Worm (Caenorhabditis elegans): ENCODE measurements around the gene R08C7.4.

Gene R08C7.4

DNA sequence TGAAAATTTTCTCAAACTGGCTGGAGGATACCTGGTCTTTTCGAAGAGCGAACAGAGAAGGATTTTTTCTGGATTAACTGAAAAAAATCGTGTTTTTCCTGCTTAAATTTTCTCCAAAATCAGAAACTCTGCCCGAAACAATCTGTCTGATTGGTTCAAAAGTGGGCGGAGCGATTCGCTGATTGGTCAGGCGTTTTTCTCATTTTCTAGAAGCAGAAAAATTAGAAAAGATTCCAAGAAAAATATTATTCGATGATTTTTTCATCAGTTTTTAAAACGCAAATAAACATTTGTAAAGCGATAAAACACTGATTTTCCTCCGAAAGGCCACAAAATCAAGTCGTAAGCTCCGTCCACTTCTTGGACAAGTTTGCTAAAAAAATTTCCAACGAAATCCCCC is 35.9 kb upstream of the R08C7.4 start:
- TF ChIP-seq cog-1 (tag; optimal IDR thresholded peaks at IDR 0.05) (no peak), tab-1 (GFP tag; IDR thresholded peaks at IDR 0.05) (no peak), ztf-23 (GFP tag; IDR thresholded peaks at IDR 0.05) (no peak), ztf-29 (GFP tag; IDR thresholded peaks at IDR 0.05) (no peak), T22C8.4 (GFP tag; IDR thresholded peaks at IDR 0.05) (no peak), klf-2 (GFP tag; conservative IDR thresholded peaks at IDR 0.05) (no peak), flt-1 (GFP tag; IDR thresholded peaks at IDR 0.05) (no peak), ref-1 (GFP tag; conservative IDR thresholded peaks at IDR 0.05) (no peak), med-1 (GFP tag; optimal IDR thresholded peaks at IDR 0.05; ENCODE audit: insufficient read depth) (no peak)

DNA sequence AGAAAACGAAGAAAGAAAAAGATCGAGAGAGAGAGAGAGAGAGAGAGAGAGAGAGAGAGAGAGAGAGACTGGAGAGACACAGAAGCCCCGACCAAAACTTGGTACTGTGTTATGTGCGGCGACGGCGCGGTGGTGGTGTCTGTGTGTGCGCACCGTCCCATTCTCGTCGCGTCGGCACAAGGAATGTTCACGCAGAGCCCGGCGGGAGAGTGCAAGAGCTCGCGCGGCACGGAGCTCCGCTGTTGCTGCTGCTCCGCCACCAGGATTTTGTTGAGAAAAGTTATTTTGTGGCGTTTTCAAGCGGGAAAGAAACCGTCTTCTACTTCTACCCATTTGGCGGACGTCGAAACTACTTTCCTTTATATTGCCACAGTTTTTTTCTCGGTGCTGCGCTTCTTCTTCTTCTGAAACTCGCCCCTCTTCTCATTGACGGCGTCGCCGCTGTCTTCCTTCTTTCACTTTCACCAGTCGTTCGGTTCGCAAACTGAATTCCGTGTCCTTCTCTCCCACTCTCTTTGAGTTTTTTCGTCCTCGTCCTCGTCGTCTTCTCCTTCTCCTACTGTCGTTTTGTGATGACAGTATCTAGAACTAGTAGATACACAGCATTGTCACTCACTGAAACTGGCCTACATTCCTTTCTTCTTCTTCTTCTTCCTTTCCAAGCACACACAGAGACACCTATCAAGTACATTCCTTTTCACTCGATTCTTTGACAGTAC is 35.3 kb upstream of the R08C7.4 start:
- TF ChIP-seq flt-1 (GFP tag; IDR thresholded peaks at IDR 0.05) = 0 out of 2 replicates have a peak, but pooled peaks have one; percentile 13
- no peak for TF ChIP-seq ztf-29 (GFP tag; IDR thresholded peaks at IDR 0.05)
- 0 out of 2 replicates have a peak, but pooled peaks have one; percentile 58 for TF ChIP-seq tab-1 (GFP tag; IDR thresholded peaks at IDR 0.05)
- TF ChIP-seq ztf-23 (GFP tag; IDR thresholded peaks at IDR 0.05) = 0 out of 2 replicates have a peak, but pooled peaks have one; percentile 21

DNA sequence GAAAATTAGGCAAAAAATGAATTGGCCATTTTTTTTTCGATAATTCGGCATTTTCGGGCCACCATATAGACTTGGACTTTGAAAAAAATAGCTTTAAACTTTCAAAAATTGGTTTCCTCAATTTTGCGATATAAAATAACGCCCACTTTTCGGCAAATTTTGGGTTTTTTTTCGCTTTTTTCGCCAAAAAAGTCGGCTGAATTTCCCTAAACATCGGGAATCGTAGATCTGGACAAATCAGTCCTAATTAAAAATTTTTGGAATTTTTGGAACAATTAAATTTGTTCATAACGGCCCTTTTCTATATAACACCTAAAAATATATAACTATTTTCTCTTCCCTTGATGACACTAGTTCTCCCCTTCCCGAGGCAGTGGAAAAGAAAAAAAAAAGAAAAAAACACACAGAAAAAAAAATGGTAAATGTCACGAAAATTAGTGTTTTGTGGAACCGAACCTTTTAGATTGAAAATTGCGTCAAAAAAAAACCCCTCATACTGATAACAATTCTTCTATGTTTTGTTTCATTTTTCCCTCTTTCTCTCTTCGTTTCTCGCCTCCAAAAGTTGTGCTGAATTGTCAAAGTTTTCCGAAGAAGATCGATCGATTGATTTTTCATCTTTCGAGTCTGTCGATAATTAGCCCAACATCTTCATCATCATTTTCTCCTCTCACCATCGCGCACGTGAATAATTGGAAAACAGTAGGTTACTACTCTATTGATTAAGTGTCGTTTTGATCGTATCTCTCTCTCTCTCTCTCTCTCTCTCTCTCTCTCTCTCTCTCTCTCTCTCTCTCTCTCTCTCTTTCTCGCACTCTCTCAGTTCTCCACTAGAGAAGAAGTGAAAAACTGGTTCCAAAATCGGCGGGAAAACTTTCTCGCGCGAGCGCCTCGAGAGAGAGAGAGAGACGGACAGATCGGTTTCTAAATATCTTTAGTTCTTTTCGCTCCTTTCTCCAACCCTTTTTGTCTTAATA is 34.2 kb upstream of the R08C7.4 start, which contains the start of gene Y24D9A.6:
Gene Y24D9A.6 (minus strand): TSS at position 51 of the 977 bp plus-strand sequence.
- TF ChIP-seq tab-1 (GFP tag; IDR thresholded peaks at IDR 0.05) (no peak), klf-2 (GFP tag; conservative IDR thresholded peaks at IDR 0.05) (no peak), flt-1 (GFP tag; IDR thresholded peaks at IDR 0.05) (no peak), ztf-23 (GFP tag; IDR thresholded peaks at IDR 0.05) (no peak), T22C8.4 (GFP tag; IDR thresholded peaks at IDR 0.05) (peak; percentile 51; the same call in 1 of the 2 replicates)

DNA sequence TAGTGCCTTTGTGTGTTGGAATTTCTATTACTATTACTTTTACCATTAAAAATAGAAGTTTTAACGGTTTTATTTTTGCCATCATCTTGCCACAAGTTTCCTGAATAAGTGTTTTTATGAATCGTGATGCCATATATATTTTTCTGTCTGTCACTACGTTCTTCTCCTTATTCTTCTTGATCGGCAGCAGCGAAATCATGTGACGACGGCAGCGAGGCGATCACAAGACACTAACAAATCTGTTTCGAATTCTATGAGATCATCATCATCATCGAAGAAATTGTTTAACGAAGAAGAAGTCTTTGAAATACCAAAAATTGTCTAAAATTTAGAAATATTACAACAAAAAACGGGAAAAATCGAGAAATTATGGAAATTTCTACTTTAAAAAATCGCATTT is 32.4 kb upstream of the R08C7.4 start:
- TF ChIP-seq klf-2 (GFP tag; conservative IDR thresholded peaks at IDR 0.05) (no peak), flt-1 (GFP tag; IDR thresholded peaks at IDR 0.05) (no peak), med-1 (GFP tag; optimal IDR thresholded peaks at IDR 0.05; ENCODE audit: insufficient read depth) (no peak), ztf-23 (GFP tag; IDR thresholded peaks at IDR 0.05) (no peak), ref-1 (GFP tag; conservative IDR thresholded peaks at IDR 0.05) (no peak)

DNA sequence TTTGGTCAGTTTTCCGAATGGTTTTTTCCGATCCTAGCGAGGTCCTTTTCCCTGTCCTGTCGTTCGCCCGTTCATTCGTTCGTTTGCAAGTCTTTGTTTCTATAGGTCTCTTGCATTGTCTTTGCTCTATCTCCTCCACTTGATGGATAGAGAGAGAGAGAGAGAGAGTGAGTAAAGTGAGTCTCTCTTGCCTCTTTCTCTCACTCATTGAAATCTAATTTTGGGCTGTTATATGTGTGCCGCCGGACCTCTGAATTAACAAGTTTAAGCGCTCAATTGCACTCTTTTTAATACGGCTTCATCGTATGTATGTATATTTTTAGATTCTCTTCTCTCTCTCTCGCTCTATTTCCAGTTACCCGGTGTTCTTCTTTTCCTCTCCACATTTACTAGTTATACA is 31.0 kb upstream of the R08C7.4 start:
- no peak for TF ChIP-seq klf-2 (GFP tag; conservative IDR thresholded peaks at IDR 0.05)
- no peak for TF ChIP-seq ref-1 (GFP tag; conservative IDR thresholded peaks at IDR 0.05)
- TF ChIP-seq tab-1 (GFP tag; IDR thresholded peaks at IDR 0.05) = no peak
- TF ChIP-seq flt-1 (GFP tag; IDR thresholded peaks at IDR 0.05) = no peak
- TF ChIP-seq med-1 (GFP tag; optimal IDR thresholded peaks at IDR 0.05; ENCODE audit: insufficient read depth) = no peak
- no peak for TF ChIP-seq ztf-29 (GFP tag; IDR thresholded peaks at IDR 0.05)
- no peak for TF ChIP-seq cog-1 (tag; optimal IDR thresholded peaks at IDR 0.05)
- no peak for TF ChIP-seq T22C8.4 (GFP tag; IDR thresholded peaks at IDR 0.05)
- TF ChIP-seq ztf-23 (GFP tag; IDR thresholded peaks at IDR 0.05) = no peak

DNA sequence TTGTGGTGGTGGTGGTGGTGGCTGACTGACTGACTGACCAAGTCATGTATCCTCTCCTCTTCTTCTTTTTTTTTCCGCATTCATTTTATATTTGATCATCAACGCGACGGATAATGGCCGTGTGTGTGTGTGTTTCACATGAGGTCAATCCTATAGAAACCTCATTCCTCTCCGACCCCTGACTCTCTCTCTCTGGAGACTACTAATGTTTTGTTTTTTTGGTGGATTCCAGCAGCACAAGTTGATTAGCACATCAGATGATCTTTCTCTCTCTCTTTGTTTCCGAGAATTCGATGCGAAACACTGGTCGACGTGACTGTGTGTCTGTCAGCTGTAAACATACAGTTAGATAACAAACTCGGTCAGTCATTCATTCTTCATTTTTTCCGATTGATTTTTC is 29.7 kb upstream of the R08C7.4 start, which contains the start of gene Y24D9A.7:
Gene Y24D9A.7 (minus strand): TSS at position 46 of the 400 bp plus-strand sequence.
- no peak for TF ChIP-seq ztf-29 (GFP tag; IDR thresholded peaks at IDR 0.05)

DNA sequence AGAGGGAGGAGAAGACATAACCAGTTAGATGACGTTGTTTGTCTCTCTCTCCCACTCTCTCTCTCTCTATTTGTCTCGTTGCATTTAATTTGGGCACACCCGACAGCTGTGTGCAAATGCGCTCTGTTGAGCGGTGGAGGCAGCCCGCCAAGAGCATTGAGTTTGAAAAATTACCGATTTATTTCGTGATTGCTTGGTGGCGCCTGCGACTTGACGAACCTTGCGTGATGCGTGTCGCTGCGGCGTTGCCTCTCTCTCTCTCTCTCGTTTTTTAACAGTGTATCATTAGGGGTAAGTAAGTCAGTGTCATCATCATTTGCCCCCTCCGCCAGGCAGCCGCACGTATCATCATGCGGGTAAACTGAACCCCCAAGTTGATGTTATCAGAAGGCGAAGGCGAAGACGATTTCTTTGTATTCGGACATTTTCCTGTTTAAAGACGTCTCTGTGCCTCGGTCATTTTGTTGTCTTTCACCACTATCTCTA is 28.7 kb upstream of the R08C7.4 start:
- TF ChIP-seq flt-1 (GFP tag; IDR thresholded peaks at IDR 0.05) (peak; percentile 42; the same call in 1 of the 2 replicates), ztf-29 (GFP tag; IDR thresholded peaks at IDR 0.05) (no peak), med-1 (GFP tag; optimal IDR thresholded peaks at IDR 0.05; ENCODE audit: insufficient read depth) (no peak)

DNA sequence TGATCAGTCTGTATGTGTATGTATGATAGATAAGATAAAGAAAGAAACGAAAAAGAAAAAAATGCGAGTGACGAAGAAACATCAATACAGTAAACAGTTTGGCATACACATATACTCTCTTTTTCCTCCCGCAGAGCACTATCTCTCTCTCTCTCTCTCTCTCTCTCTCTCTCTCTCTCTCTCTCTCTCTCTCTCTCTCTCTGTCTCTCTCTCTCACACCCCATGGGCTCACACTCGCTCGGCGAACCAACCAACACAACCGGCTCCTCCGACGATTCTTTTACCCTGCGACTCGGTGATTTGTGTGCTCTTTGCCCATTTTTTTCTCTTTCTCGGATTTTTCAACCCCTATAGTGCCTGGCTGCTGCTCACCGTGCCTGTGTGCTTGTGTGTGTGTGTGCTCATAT is 27.8 kb upstream of the R08C7.4 start:
- TF ChIP-seq ztf-23 (GFP tag; IDR thresholded peaks at IDR 0.05) = peak; percentile 42; the same call in 1 of the 2 replicates
- no peak for TF ChIP-seq cog-1 (tag; optimal IDR thresholded peaks at IDR 0.05)

DNA sequence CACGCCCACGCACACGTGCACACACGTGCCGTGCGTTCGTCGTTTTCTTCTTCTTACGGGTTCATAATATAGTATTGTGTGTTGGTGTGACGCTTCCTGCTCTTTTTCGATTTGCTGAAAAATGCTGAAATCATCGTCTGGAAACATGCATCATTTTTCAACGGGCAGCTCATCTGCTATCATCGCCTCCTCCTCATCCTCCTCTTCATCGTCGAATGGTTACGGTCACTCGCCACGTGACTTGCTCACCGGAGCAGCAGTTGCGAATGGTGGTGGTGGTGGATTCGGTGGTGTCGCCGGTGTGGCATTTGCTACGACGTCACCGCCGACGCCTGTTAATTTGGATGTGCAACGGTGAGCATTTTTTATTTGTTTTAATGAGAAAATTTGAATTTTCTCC is 26.1 kb upstream of the R08C7.4 start:
- TF ChIP-seq cog-1 (tag; optimal IDR thresholded peaks at IDR 0.05) = no peak
- no peak for TF ChIP-seq flt-1 (GFP tag; IDR thresholded peaks at IDR 0.05)
- no peak for TF ChIP-seq ref-1 (GFP tag; conservative IDR thresholded peaks at IDR 0.05)
- no peak for TF ChIP-seq tab-1 (GFP tag; IDR thresholded peaks at IDR 0.05)

DNA sequence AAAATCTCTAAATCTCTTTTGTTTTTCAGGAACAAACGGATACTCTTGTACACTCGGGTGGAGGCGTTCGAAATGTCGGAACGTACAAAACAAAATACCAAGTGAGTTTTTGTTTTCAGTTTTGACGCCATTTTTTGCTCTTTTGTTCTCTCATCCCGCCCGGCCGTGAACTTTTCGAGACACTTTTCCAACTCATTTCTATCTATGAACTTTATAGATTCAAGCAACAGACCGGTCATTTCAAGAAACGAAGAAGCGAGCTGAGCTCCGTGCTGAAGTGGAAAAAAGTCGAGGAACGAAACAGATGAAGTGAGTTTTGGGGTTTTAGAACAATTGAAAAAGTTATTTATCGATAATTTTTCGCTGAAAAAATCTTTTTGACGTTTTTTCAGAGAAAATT is 24.3 kb upstream of the R08C7.4 start:
- TF ChIP-seq flt-1 (GFP tag; IDR thresholded peaks at IDR 0.05) = no peak
- no peak for TF ChIP-seq ztf-23 (GFP tag; IDR thresholded peaks at IDR 0.05)
- TF ChIP-seq ref-1 (GFP tag; conservative IDR thresholded peaks at IDR 0.05) = no peak
- TF ChIP-seq T22C8.4 (GFP tag; IDR thresholded peaks at IDR 0.05) = no peak
- TF ChIP-seq cog-1 (tag; optimal IDR thresholded peaks at IDR 0.05) = no peak
- no peak for TF ChIP-seq med-1 (GFP tag; optimal IDR thresholded peaks at IDR 0.05; ENCODE audit: insufficient read depth)
- TF ChIP-seq klf-2 (GFP tag; conservative IDR thresholded peaks at IDR 0.05) = no peak
- TF ChIP-seq tab-1 (GFP tag; IDR thresholded peaks at IDR 0.05) = no peak
- no peak for TF ChIP-seq ztf-29 (GFP tag; IDR thresholded peaks at IDR 0.05)
